Worm (Caenorhabditis elegans) whole organism, young adult: Measurements from ENCODE around the gene rpoa-12.
A peak's percentile ranks its signal among the peaks of the same experiment; 100 is the strongest.

Source experiments
- B0019.2 ChIP-seq: fragments of 200-800 bp; sonication (Bioruptor generic); conservative IDR thresholded peaks from 2 replicates; pipeline ENCODE4 v1.3.6; 2022; ENCODE audit warnings: missing genetic modification reagents, missing genetic modification characterization, missing compliant biosample characterization
- B0035.1 ChIP-seq: sonication (generic microtip); optimal IDR thresholded peaks from 2 replicates; lab custom pipeline; 2016; ENCODE audit warnings: missing genetic modification characterization, mild to moderate bottlenecking, missing compliant biosample characterization, missing genotype, missing genetic modification reagents
- B0336.3 ChIP-seq: fragments of 200-800 bp; sonication (Bioruptor generic); IDR thresholded peaks from 2 replicates; pipeline ENCODE4 v1.3.6; 2022; ENCODE audit warnings: missing genetic modification characterization, missing compliant biosample characterization
- F37B4.10 ChIP-seq: fragments of 200-800 bp; sonication (Bioruptor generic); IDR thresholded peaks from 2 replicates; pipeline ENCODE4 v1.3.6; 2022; ENCODE audit warnings: missing genetic modification characterization, missing compliant biosample characterization
- Y56A3A.18 ChIP-seq: fragments of 200-800 bp; sonication (Bioruptor generic); IDR thresholded peaks from 2 replicates; pipeline ENCODE4 v1.3.6; 2022; ENCODE audit warnings: missing genetic modification reagents, missing genetic modification characterization, missing compliant biosample characterization
- aptf-3 ChIP-seq: fragments of 200-800 bp; sonication (Bioruptor generic); IDR thresholded peaks from 2 replicates; pipeline ENCODE4 v1.3.6; 2022; ENCODE audit warnings: missing genetic modification characterization, missing compliant biosample characterization
- attf-3 ChIP-seq: fragments of 200-800 bp; sonication (Bioruptor generic); conservative IDR thresholded peaks from 2 replicates; pipeline ENCODE4 v1.3.6; 2022; ENCODE audit warnings: missing genetic modification reagents, missing genetic modification characterization, missing compliant biosample characterization
- cebp-2 ChIP-seq: fragments of 200-800 bp; sonication (Bioruptor generic); IDR thresholded peaks from 2 replicates; pipeline ENCODE4 v1.3.6; 2022; ENCODE audit warnings: missing genetic modification characterization, missing compliant biosample characterization
- ceh-91 ChIP-seq: fragments of 200-800 bp; sonication (Bioruptor generic); IDR thresholded peaks from 2 replicates; pipeline ENCODE4 v1.3.6; 2022; ENCODE audit warnings: missing genetic modification reagents, missing genetic modification characterization, missing compliant biosample characterization
- dox-1 ChIP-seq: fragments of 200-800 bp; sonication (Bioruptor generic); IDR thresholded peaks from 2 replicates; pipeline ENCODE4 v1.3.6; 2022; ENCODE audit warnings: missing genetic modification reagents, missing genetic modification characterization, missing compliant biosample characterization
- ekl-4 ChIP-seq: fragments of 200-800 bp; sonication (Bioruptor generic); IDR thresholded peaks from 2 replicates; pipeline ENCODE4 v1.3.6; 2022; ENCODE audit warnings: missing genetic modification reagents, missing genetic modification characterization, missing compliant biosample characterization
- him-1 ChIP-seq: sonication (generic microtip); optimal IDR thresholded peaks from 2 replicates; lab custom pipeline; 2016; ENCODE audit warnings: missing genotype, missing genetic modification reagents, missing genetic modification characterization, missing compliant biosample characterization
- hsf-1 ChIP-seq: fragments of 200-800 bp; sonication (Bioruptor generic); IDR thresholded peaks from 2 replicates; pipeline ENCODE4 v1.3.6; 2022; ENCODE audit warnings: missing genetic modification reagents, missing genetic modification characterization, missing compliant biosample characterization
- lin-35 ChIP-seq, 3 experiments: fragments of 150-350 bp in 2 of 3; sonication (generic microtip) in 1 of 3; optimal IDR thresholded peaks; 2 replicates each; lab custom pipeline; 2014 to 2018; ENCODE audit warnings: missing biosample characterization in 3 of 3, missing genetic modification characterization in 3 of 3, missing genetic modification reagents in 3 of 3
- lir-1 ChIP-seq: fragments of 200-800 bp; sonication (Bioruptor generic); conservative IDR thresholded peaks from 2 replicates; pipeline ENCODE4 v1.3.6; 2022; ENCODE audit warnings: missing genetic modification reagents, missing genetic modification characterization, missing compliant biosample characterization
- madf-10 ChIP-seq: sonication (generic microtip); optimal IDR thresholded peaks from 2 replicates; lab custom pipeline; 2016; ENCODE audit warnings: mild to moderate bottlenecking, missing genetic modification characterization, missing compliant biosample characterization
- madf-3 ChIP-seq: fragments of 200-800 bp; sonication (Bioruptor generic); IDR thresholded peaks from 2 replicates; pipeline ENCODE4 v1.3.6; 2022; ENCODE audit warnings: missing genetic modification reagents, missing genetic modification characterization, missing compliant biosample characterization
- mes-4 ChIP-seq: sonication (generic microtip); optimal IDR thresholded peaks from 2 replicates; lab custom pipeline; 2016; ENCODE audit warnings: missing genotype, missing genetic modification characterization, missing compliant biosample characterization
- nfya-1 ChIP-seq: sonication (generic microtip); optimal IDR thresholded peaks from 2 replicates; lab custom pipeline; 2017; ENCODE audit warnings: antibody characterized with exemption, missing compliant biosample characterization, missing genetic modification characterization, borderline replicate concordance; ENCODE audit not compliant: insufficient read depth
- nhr-120 ChIP-seq: fragments of 200-800 bp; sonication (Bioruptor generic); IDR thresholded peaks from 2 replicates; pipeline ENCODE4 v1.3.6; 2022; ENCODE audit warnings: missing genetic modification characterization, missing compliant biosample characterization
- pbrm-1 ChIP-seq: fragments of 200-800 bp; sonication (Bioruptor generic); IDR thresholded peaks from 2 replicates; pipeline ENCODE4 v1.3.6; 2022; ENCODE audit warnings: missing genetic modification reagents, missing genetic modification characterization, missing compliant biosample characterization
- rcor-1 ChIP-seq: fragments of 200-800 bp; sonication (Bioruptor generic); IDR thresholded peaks from 2 replicates; pipeline ENCODE4 v1.3.6; 2022; ENCODE audit warnings: missing genetic modification reagents, missing genetic modification characterization, missing compliant biosample characterization
- repo-1 ChIP-seq: sonication (generic microtip); optimal IDR thresholded peaks from 2 replicates; lab custom pipeline; 2017; ENCODE audit warnings: mild to moderate bottlenecking, missing genetic modification characterization, missing compliant biosample characterization
- sdz-38 ChIP-seq: sonication (generic microtip); optimal IDR thresholded peaks from 2 replicates; lab custom pipeline; 2016; ENCODE audit warnings: missing genotype, missing genetic modification characterization, missing compliant biosample characterization
- snpc-1.1 ChIP-seq: sonication (generic microtip); optimal IDR thresholded peaks from 2 replicates; lab custom pipeline; 2017; ENCODE audit warnings: missing genetic modification characterization, mild to moderate bottlenecking, missing compliant biosample characterization, antibody characterized with exemption, moderate library complexity, missing genotype, missing genetic modification reagents; ENCODE audit not compliant: insufficient read depth
- snpc-3.4 ChIP-seq: sonication (generic microtip); optimal IDR thresholded peaks from 2 replicates; lab custom pipeline; 2017; ENCODE audit warnings: missing genetic modification characterization, mild to moderate bottlenecking, missing compliant biosample characterization, antibody characterized with exemption, moderate library complexity, missing genotype, missing genetic modification reagents
- snpc-4 ChIP-seq, 5 experiments: fragments of 150-350 bp in 1 of 5; sonication (generic microtip) in 4 of 5; optimal IDR thresholded peaks; 2 replicates each; lab custom pipeline; 2014 to 2018; ENCODE audit warnings: missing genetic modification characterization in 5 of 5, missing biosample characterization in 3 of 5, antibody characterized with exemption in 2 of 5, mild to moderate bottlenecking in 2 of 5, missing compliant biosample characterization in 2 of 5, missing genotype in 2 of 5, moderate library complexity in 2 of 5, missing genetic modification reagents in 1 of 5
- sptf-2 ChIP-seq: fragments of 200-800 bp; sonication (Bioruptor generic); optimal IDR thresholded peaks from 2 replicates; lab custom pipeline; 2018; ENCODE audit warnings: mild to moderate bottlenecking, missing genetic modification characterization, missing compliant biosample characterization
- tbp1 ChIP-seq: fragments of 200-800 bp; sonication (Bioruptor generic); optimal IDR thresholded peaks from 2 replicates; lab custom pipeline; 2018; ENCODE audit warnings: mild to moderate bottlenecking, missing genetic modification characterization, missing compliant biosample characterization
- zim-3 ChIP-seq: sonication (generic microtip); optimal IDR thresholded peaks from 2 replicates; lab custom pipeline; 2017; ENCODE audit warnings: mild to moderate bottlenecking, missing genetic modification characterization, moderate library complexity, missing compliant biosample characterization
- ztf-26 ChIP-seq: sonication (generic microtip); optimal IDR thresholded peaks from 2 replicates; lab custom pipeline; 2017; ENCODE audit warnings: missing genetic modification characterization, missing compliant biosample characterization

Gene rpoa-12

DNA sequence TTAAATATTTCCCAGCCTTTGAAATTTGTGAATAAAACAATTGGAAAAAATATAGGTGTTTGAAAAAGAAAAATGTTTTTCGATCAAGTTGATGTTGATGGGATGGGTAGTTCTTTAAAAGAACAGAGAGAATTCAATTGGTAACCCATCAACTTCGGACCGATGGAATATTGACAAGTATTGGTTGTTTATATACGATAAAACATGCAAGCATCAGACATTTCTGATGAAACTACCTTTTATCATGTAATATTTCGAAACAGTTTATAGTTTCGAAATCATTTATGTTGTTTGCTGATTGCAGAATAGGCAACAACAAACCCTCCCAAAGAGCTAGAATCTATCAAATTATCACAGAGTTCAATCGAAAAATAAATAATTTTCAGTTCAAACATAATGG, 13.2 kb downstream of the rpoa-12 start (continued):
- 0 out of 2 replicates have a peak, but pooled peaks have one; percentile 13 for TF ChIP-seq cebp-2 (GFP tag; lab: Robert Waterston, UW)
- no peak for TF ChIP-seq sptf-2 (GFP tag; lab: Kevin White, UChicago)
- TF ChIP-seq nhr-120, result no peak
- no peak for TF ChIP-seq snpc-4 (GFP tag; optimal IDR thresholded peaks at IDR 0.05; lab: Kevin White, UChicago)
- peak in 2 of 4 experiments; percentile 85 for TF ChIP-seq snpc-4 (tag; optimal IDR thresholded peaks at IDR 0.05; lab: Kevin White, UChicago)
- TF ChIP-seq, all 124 proteins: peak for 3

- TF ChIP-seq madf-10 (tag; lab: Kevin White, UChicago), result no peak
- TF ChIP-seq sdz-38 (tag; lab: Kevin White, UChicago), result no peak
- TF ChIP-seq ztf-26 (tag; lab: Kevin White, UChicago), result no peak
Observed at ce11 chrV:14408774-14409173, 14.3 kb downstream of the rpoa-12 start, which contains the start of gene gnrr-2. Gene gnrr-2, plus strand, starts transcription at chrV:14409074.

DNA sequence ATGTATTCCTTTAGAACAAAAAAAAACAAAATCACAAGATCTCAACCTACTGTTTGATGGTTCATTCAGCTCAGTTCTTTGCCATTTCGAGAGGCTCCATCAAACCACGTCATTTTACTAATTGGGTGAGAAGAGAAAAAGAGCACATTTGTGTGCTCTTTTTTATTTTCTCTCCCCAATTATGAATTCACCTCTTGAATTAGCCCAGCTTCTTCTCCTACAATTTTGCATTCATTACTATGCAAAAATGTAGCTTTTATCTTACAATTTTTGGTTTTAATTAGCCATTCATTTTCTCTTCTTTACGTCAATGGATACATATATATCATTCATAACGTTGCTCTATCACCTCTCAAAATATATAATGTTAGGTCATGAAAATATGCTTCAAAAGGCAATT, 17.5 kb downstream of the rpoa-12 start:
- TF ChIP-seq zim-3 (tag; lab: Kevin White, UChicago), result no peak

DNA sequence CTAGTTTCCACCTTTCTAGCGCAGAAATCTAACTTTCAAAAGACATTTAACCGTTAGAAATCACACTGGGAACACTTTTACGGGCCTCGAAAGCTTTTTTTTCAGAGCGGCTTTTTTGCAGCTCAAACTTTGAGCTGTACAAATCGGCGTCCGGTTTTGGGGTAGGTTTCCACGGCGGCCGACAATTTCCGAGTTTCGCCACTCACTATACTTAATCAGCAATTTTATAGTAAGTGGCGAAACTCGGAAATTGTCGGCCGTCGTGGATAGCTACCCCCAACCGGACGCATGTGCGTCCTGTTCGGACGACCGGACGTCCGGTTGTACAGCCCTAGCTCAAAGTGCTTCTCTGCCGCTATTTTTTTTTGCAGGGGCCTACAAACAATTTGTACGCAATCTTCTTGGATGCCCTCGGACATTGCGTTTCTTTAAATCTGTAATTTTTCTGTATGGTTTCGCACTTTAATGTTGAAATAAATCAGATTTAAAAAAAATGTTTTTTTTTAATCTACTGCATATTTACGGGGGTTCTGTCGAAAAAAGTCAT, 26.9 kb downstream of the rpoa-12 start:
- no peak for TF ChIP-seq madf-10 (tag; lab: Kevin White, UChicago)
- no peak for TF ChIP-seq ceh-91 (GFP tag; lab: Robert Waterston, UW)
- TF ChIP-seq snpc-1.1 (tag; lab: Kevin White, UChicago), result peak; percentile 83
- TF ChIP-seq him-1 (tag; lab: Kevin White, UChicago), result peak; percentile 27
- TF ChIP-seq pbrm-1, result peak; percentile 54; the same call in 1 of the 2 replicates
- peak; percentile 50 for TF ChIP-seq snpc-3.4 (tag; lab: Kevin White, UChicago)
- TF ChIP-seq F37B4.10 (GFP tag; lab: Robert Waterston, UW), result 0 out of 2 replicates have a peak, but pooled peaks have one; percentile 79
- TF ChIP-seq snpc-4 (GFP tag; optimal IDR thresholded peaks at IDR 0.05; lab: Kevin White, UChicago), result peak; percentile 80
- peak in 3 of 4 experiments; percentile 84 to 96 (median 93) for TF ChIP-seq snpc-4 (tag; optimal IDR thresholded peaks at IDR 0.05; lab: Kevin White, UChicago)
- TF ChIP-seq, all 124 proteins: peak for 6

DNA sequence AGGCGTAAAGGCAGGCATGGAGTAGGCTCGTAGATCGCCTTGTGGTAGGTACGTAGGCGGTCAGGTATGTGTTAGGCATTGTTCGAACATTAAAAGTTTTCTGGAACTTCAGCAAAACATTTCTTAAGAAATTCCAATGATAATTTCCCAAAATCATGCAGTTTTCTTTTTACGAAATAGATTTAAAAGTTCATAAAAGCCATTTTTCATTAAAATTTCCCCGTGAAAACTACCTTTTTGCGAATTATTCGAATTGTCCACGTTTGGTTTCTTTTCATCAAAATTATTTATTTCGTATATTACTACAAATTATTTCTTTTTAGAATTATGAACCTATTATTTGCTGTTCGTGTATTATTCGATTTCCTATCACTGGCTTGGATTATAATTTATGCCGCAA, 28.4 kb downstream of the rpoa-12 start, which contains the start of gene C15H11.13:
Gene C15H11.13 (plus strand): TSS at position 301 of the 400 bp plus-strand sequence.
- no peak for TF ChIP-seq repo-1
- no peak for TF ChIP-seq B0035.1
- no peak for TF ChIP-seq lin-35 (GFP tag; optimal IDR thresholded peaks at IDR 0.05; lab: Kevin White, UChicago)
- TF ChIP-seq Y56A3A.18, result no peak
- TF ChIP-seq B0019.2 (GFP tag; lab: Robert Waterston, UW), result no peak
- TF ChIP-seq hsf-1, result no peak
- no peak for TF ChIP-seq rcor-1 (GFP tag; lab: Robert Waterston, UW)
- TF ChIP-seq tbp1, result no peak
- no peak for TF ChIP-seq zim-3 (tag; lab: Kevin White, UChicago)
- TF ChIP-seq madf-3 (GFP tag; lab: Robert Waterston, UW), result no peak
- no peak for TF ChIP-seq dox-1 (GFP tag; lab: Robert Waterston, UW)
- no peak for TF ChIP-seq ekl-4 (GFP tag; lab: Robert Waterston, UW)
- TF ChIP-seq nhr-120, result no peak

DNA sequence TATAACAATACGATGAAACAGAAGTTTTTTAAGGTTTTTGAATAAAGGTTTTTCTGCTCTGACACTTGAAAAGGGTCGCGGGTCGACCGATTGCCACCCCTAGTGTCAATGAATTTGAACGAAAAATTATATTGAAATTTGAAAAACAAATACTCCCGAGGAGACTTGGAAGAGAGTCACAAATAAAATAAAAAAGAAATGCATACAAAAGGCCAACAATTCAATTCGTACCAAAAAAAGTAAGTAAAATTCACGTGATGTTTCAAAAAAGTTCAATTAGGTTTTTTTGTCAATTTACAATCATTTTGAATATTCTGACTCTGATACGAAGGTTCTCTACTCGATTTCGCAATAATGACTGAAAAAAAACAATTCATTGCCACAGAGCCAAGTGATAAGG, 29.6 kb downstream of the rpoa-12 start, which contains the start of gene C15H11.1:
Gene C15H11.1 (plus strand): TSS at position 301 of the 400 bp plus-strand sequence.
- TF ChIP-seq tbp1 (no peak), pbrm-1 (no peak), B0336.3 (GFP tag; lab: Robert Waterston, UW) (no peak), nfya-1 (tag; lab: Kevin White, UChicago) (no peak), aptf-3 (no peak), lir-1 (GFP tag; lab: Robert Waterston, UW) (no peak), mes-4 (tag; lab: Kevin White, UChicago) (no peak), B0019.2 (GFP tag; lab: Robert Waterston, UW) (no peak), madf-3 (GFP tag; lab: Robert Waterston, UW) (no peak), attf-3 (no peak)
- TF ChIP-seq, all 124 proteins: peak for 0
